Worm (Caenorhabditis elegans) whole organism, L4 larva: ENCODE results near the gene Y22D7AL.4.
A peak's percentile ranks its signal among the peaks of the same experiment; 100 is the strongest.

ENCODE experiments used
- F37D6.2 ChIP-seq: sonication (generic microtip); optimal IDR thresholded peaks from 2 replicates; lab custom pipeline; 2016; ENCODE audit warnings: mild to moderate bottlenecking, missing genetic modification characterization, missing compliant biosample characterization
- Y105C5A.15 ChIP-seq: fragments of 200-800 bp; sonication (Bioruptor generic); IDR thresholded peaks from 2 replicates; pipeline ENCODE4 v1.3.6; 2022; ENCODE audit warnings: missing genetic modification characterization, missing compliant biosample characterization
- Y75B8A.6 ChIP-seq: fragments of 200-800 bp; sonication (Bioruptor generic); IDR thresholded peaks from 2 replicates; pipeline ENCODE4 v1.3.6; 2022; ENCODE audit warnings: missing genetic modification reagents, missing genetic modification characterization, missing compliant biosample characterization
- ZK337.2 ChIP-seq: fragments of 200-800 bp; sonication (Bioruptor generic); IDR thresholded peaks from 2 replicates; pipeline ENCODE4 v1.3.6; 2022; ENCODE audit warnings: missing genetic modification reagents, missing genetic modification characterization, missing compliant biosample characterization
- ZK546.5 ChIP-seq, 2 experiments: sonication (generic microtip); optimal IDR thresholded peaks; 2 replicates each; lab custom pipeline; 2017; ENCODE audit warnings: missing biosample characterization in 2 of 2, missing genetic modification characterization in 2 of 2
- arid-1 ChIP-seq: fragments of 200-800 bp; sonication (Bioruptor generic); conservative IDR thresholded peaks from 2 replicates; pipeline ENCODE4 v1.3.6; 2022; ENCODE audit warnings: missing genetic modification reagents, missing genetic modification characterization, missing compliant biosample characterization
- ceh-28 ChIP-seq: fragments of 150-350 bp; optimal IDR thresholded peaks from 2 replicates; lab custom pipeline; 2014; ENCODE audit warnings: missing biosample characterization, missing genetic modification reagents, missing genetic modification characterization
- ceh-62 ChIP-seq: sonication (generic microtip); optimal IDR thresholded peaks from 2 replicates; lab custom pipeline; 2017; ENCODE audit warnings: missing biosample characterization, missing genetic modification characterization
- ceh-82 ChIP-seq: sonication (generic microtip); optimal IDR thresholded peaks from 2 replicates; lab custom pipeline; 2017; ENCODE audit warnings: missing biosample characterization, missing genetic modification characterization
- ces-1 ChIP-seq: fragments of 150-350 bp; sonication (generic microtip); optimal IDR thresholded peaks from 4 replicates; lab custom pipeline; 2014; ENCODE audit warnings: missing biosample characterization, missing genetic modification reagents, missing genetic modification characterization
- cey-2 ChIP-seq: sonication (generic microtip); optimal IDR thresholded peaks from 3 replicates; lab custom pipeline; 2017; ENCODE audit warnings: missing genetic modification characterization, mild to moderate bottlenecking, missing compliant biosample characterization, antibody characterized with exemption, borderline replicate concordance; ENCODE audit not compliant: insufficient read depth
- daf-12 ChIP-seq: fragments of 150-350 bp; optimal IDR thresholded peaks from 2 replicates; lab custom pipeline; 2014; ENCODE audit warnings: missing biosample characterization, missing genetic modification reagents, missing genetic modification characterization
- daf-16 ChIP-seq, 3 experiments: sonication (generic microtip); optimal IDR thresholded peaks; 2 replicates each; lab custom pipeline; 2016 to 2017; ENCODE audit warnings: missing genetic modification characterization in 3 of 3, missing genetic modification reagents in 3 of 3, mild to moderate bottlenecking in 2 of 3, missing compliant biosample characterization in 2 of 3, missing biosample characterization in 1 of 3, moderate library complexity in 1 of 3
- daf-8 ChIP-seq: fragments of 200-800 bp; sonication (Bioruptor generic); IDR thresholded peaks from 2 replicates; pipeline ENCODE4 v1.3.6; 2022; ENCODE audit warnings: missing genetic modification characterization, missing compliant biosample characterization
- dmd-6 ChIP-seq: fragments of 200-800 bp; sonication (Bioruptor generic); IDR thresholded peaks from 2 replicates; pipeline ENCODE4 v1.3.6; 2022; ENCODE audit warnings: missing genetic modification reagents, missing genetic modification characterization, missing compliant biosample characterization
- dmd-8 ChIP-seq: fragments of 200-800 bp; sonication (Bioruptor generic); IDR thresholded peaks from 2 replicates; pipeline ENCODE4 v1.3.6; 2022; ENCODE audit warnings: missing genetic modification characterization, missing compliant biosample characterization
- dmd-9 ChIP-seq: fragments of 200-800 bp; sonication (Bioruptor generic); IDR thresholded peaks from 2 replicates; pipeline ENCODE4 v1.3.6; 2022; ENCODE audit warnings: missing genetic modification reagents, missing genetic modification characterization, missing compliant biosample characterization
- dpl-1 ChIP-seq: fragments of 150-350 bp; optimal IDR thresholded peaks from 2 replicates; lab custom pipeline; 2014; ENCODE audit warnings: missing biosample characterization, missing genetic modification reagents, missing genetic modification characterization
- dve-1 ChIP-seq: sonication (generic microtip); optimal IDR thresholded peaks from 2 replicates; lab custom pipeline; 2017; ENCODE audit warnings: antibody characterized with exemption, mild to moderate bottlenecking, missing genetic modification characterization, missing compliant biosample characterization; ENCODE audit not compliant: insufficient read depth
- egl-27 ChIP-seq: sonication (generic microtip); optimal IDR thresholded peaks from 3 replicates; lab custom pipeline; 2017; ENCODE audit warnings: missing biosample characterization, missing genetic modification reagents, missing genetic modification characterization
- fkh-10 ChIP-seq: fragments of 150-350 bp; optimal IDR thresholded peaks from 2 replicates; lab custom pipeline; 2014; ENCODE audit warnings: missing biosample characterization, missing genetic modification reagents, missing genetic modification characterization
- hlh-30 ChIP-seq: sonication (generic microtip); optimal IDR thresholded peaks from 2 replicates; lab custom pipeline; 2017; ENCODE audit warnings: antibody characterized with exemption, mild to moderate bottlenecking, missing genetic modification characterization, missing compliant biosample characterization; ENCODE audit not compliant: insufficient read depth
- jun-1 ChIP-seq: fragments of 150-350 bp; optimal IDR thresholded peaks from 2 replicates; lab custom pipeline; 2014; ENCODE audit warnings: missing biosample characterization, missing genetic modification reagents, missing genetic modification characterization
- lin-1 ChIP-seq: fragments of 200-800 bp; sonication (Bioruptor generic); IDR thresholded peaks from 2 replicates; pipeline ENCODE4 v1.3.6; 2022; ENCODE audit warnings: missing genetic modification reagents, missing genetic modification characterization, missing compliant biosample characterization
- lin-38 ChIP-seq: fragments of 200-800 bp; sonication (Bioruptor generic); IDR thresholded peaks from 2 replicates; pipeline ENCODE4 v1.3.6; 2022; ENCODE audit warnings: missing genetic modification reagents, missing genetic modification characterization, missing compliant biosample characterization
- mdl-1 ChIP-seq, 2 experiments: fragments of 150-350 bp in 1 of 2; sonication (generic microtip) in 1 of 2; optimal IDR thresholded peaks; 2 replicates each; lab custom pipeline; 2014 to 2017; ENCODE audit warnings: missing biosample characterization in 2 of 2, missing genetic modification characterization in 2 of 2
- mxl-3 ChIP-seq: fragments of 200-800 bp; sonication (Bioruptor generic); optimal IDR thresholded peaks from 2 replicates; lab custom pipeline; 2018; ENCODE audit warnings: mild to moderate bottlenecking, missing genetic modification characterization, missing compliant biosample characterization
- nhr-10 ChIP-seq: fragments of 150-350 bp; optimal IDR thresholded peaks from 2 replicates; lab custom pipeline; 2014; ENCODE audit warnings: missing biosample characterization, missing genetic modification characterization
- nhr-11 ChIP-seq: fragments of 150-350 bp; optimal IDR thresholded peaks from 2 replicates; lab custom pipeline; 2014; ENCODE audit warnings: missing biosample characterization, missing genetic modification characterization
- nhr-42 ChIP-seq: fragments of 200-800 bp; sonication (Bioruptor generic); IDR thresholded peaks from 2 replicates; pipeline ENCODE4 v1.3.6; 2022; ENCODE audit warnings: missing genetic modification characterization, missing compliant biosample characterization
- nhr-77 ChIP-seq: fragments of 150-350 bp; optimal IDR thresholded peaks from 2 replicates; lab custom pipeline; 2014; ENCODE audit warnings: missing biosample characterization, missing genetic modification characterization
- saeg-2 ChIP-seq: fragments of 200-800 bp; sonication (Bioruptor generic); IDR thresholded peaks from 2 replicates; pipeline ENCODE4 v1.3.6; 2022; ENCODE audit warnings: missing genetic modification reagents, missing genetic modification characterization, missing compliant biosample characterization
- set-16 ChIP-seq: fragments of 200-800 bp; sonication (Bioruptor generic); IDR thresholded peaks from 2 replicates; pipeline ENCODE4 v1.3.6; 2022; ENCODE audit warnings: missing genetic modification reagents, missing genetic modification characterization, missing compliant biosample characterization
- skn-1 ChIP-seq: fragments of 150-350 bp; optimal IDR thresholded peaks from 2 replicates; lab custom pipeline; 2014; ENCODE audit warnings: missing biosample characterization, missing genetic modification characterization
- snpc-4 ChIP-seq: fragments of 150-350 bp; optimal IDR thresholded peaks from 2 replicates; lab custom pipeline; 2014; ENCODE audit warnings: missing biosample characterization, missing genetic modification characterization
- tra-1 ChIP-seq: fragments of 200-800 bp; sonication (Bioruptor generic); IDR thresholded peaks from 2 replicates; pipeline ENCODE4 v1.3.6; 2022; ENCODE audit warnings: missing genetic modification reagents, missing genetic modification characterization, missing compliant biosample characterization
- unc-130 ChIP-seq: sonication (generic microtip); optimal IDR thresholded peaks from 2 replicates; lab custom pipeline; 2016; ENCODE audit warnings: missing genetic modification reagents, missing genetic modification characterization, missing compliant biosample characterization
- unc-62 ChIP-seq, 3 experiments: fragments of 150-350 bp in 1 of 3; sonication (generic microtip); optimal IDR thresholded peaks in 2 of 3; peaks in 1 of 3; 1 replicate in 1 of 3; 2 replicates in 2 of 3; lab custom pipeline; 2014 to 2017; ENCODE audit warnings: missing biosample characterization in 3 of 3, missing genetic modification characterization in 3 of 3, missing genetic modification reagents in 3 of 3, missing genotype in 1 of 3
- zag-1 ChIP-seq: fragments of 150-350 bp; optimal IDR thresholded peaks from 2 replicates; lab custom pipeline; 2014; ENCODE audit warnings: missing biosample characterization, missing genetic modification characterization
- zfp-3 ChIP-seq: fragments of 200-800 bp; sonication (Bioruptor generic); conservative IDR thresholded peaks from 2 replicates; pipeline ENCODE4 v1.3.6; 2022; ENCODE audit warnings: missing genetic modification reagents, missing genetic modification characterization, missing compliant biosample characterization

Y22D7AL.4 gene

ce11 chrIII:1604514-1604976, 21.9 kb upstream of the Y22D7AL.4 start, which contains the start of gene Y22D7AL.6 (continued):
- TF ChIP-seq nhr-42 (0 out of 2 replicates have a peak, but pooled peaks have one; percentile 54), Y75B8A.6 (no peak), ceh-82 (no peak), mdl-1 (tag; optimal IDR thresholded peaks at IDR 0.05; lab: Kevin White, UChicago) (no peak), snpc-4 (no peak), lin-38 (peak; percentile 83), ceh-62 (tag; lab: Kevin White, UChicago) (no peak), nhr-77 (tag; lab: Kevin White, UChicago) (no peak)

DNA sequence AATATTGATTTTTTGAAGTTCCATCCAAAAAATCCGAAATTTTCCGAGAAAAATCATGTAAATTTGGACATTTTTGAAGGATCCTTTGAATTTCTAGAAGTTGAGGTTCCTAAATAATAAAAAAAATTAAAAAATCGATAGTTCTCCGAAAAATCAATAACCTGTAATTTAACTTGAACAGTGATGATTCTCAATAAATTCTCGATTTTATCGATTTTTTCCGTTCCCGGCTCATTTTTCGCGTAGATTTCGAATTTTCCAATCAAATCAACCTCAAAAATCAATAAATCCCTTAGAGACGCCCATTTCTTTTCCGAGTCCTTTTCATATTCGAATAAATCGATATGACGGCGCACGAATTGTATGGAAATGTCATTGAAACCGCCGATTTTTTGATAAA, 18.8 kb upstream of the Y22D7AL.4 start:
- TF ChIP-seq nhr-10 (tag; lab: Kevin White, UChicago), result no peak
- no peak for TF ChIP-seq daf-16 (GFP tag; optimal IDR thresholded peaks at IDR 0.05; lab: Kevin White, UChicago)
- TF ChIP-seq daf-16 (tag; optimal IDR thresholded peaks at IDR 0.05; lab: Kevin White, UChicago), result no peak
- TF ChIP-seq ceh-28, result peak; percentile 85
- no peak for TF ChIP-seq set-16
- no peak for TF ChIP-seq mxl-3
- TF ChIP-seq Y105C5A.15 (GFP tag; lab: Robert Waterston, UW), result no peak
- no peak for TF ChIP-seq daf-8 (GFP tag; lab: Robert Waterston, UW)
- no peak for TF ChIP-seq dmd-9

- TF ChIP-seq ceh-28 (peak; percentile 54), ces-1 (GFP tag; lab: Kevin White, UChicago) (no peak), unc-130 (no peak), mxl-3 (no peak), daf-16 (GFP tag; optimal IDR thresholded peaks at IDR 0.05; lab: Kevin White, UChicago) (no peak), daf-16 (tag; optimal IDR thresholded peaks at IDR 0.05; lab: Kevin White, UChicago) (no peak)
Observed at ce11 chrIII:1610938-1611337, 15.5 kb upstream of the Y22D7AL.4 start.

ce11 chrIII:1612974-1613568, 13.4 kb upstream of the Y22D7AL.4 start:
- no peak for TF ChIP-seq hlh-30 (tag; lab: Kevin White, UChicago)
- TF ChIP-seq ceh-62 (tag; lab: Kevin White, UChicago), result no peak
- no peak for TF ChIP-seq nhr-11 (tag; lab: Kevin White, UChicago)
- no peak for TF ChIP-seq tra-1 (GFP tag; lab: Robert Waterston, UW)
- no peak for TF ChIP-seq zfp-3 (GFP tag; lab: Robert Waterston, UW)
- TF ChIP-seq dmd-6 (GFP tag; lab: Robert Waterston, UW), result no peak
- TF ChIP-seq egl-27, result no peak
- TF ChIP-seq saeg-2 (GFP tag; lab: Robert Waterston, UW), result no peak
- peak in 1 of 2 experiments; percentile 10 for TF ChIP-seq unc-62 (GFP tag; optimal IDR thresholded peaks at IDR 0.05 in 1 of 2; lab: Kevin White, UChicago)
- TF ChIP-seq unc-62 (tag; optimal IDR thresholded peaks at IDR 0.05; lab: Kevin White, UChicago), result no peak
- TF ChIP-seq cey-2 (tag; lab: Kevin White, UChicago), result no peak
- no peak for TF ChIP-seq ZK546.5 (tag; optimal IDR thresholded peaks at IDR 0.05; lab: Kevin White, UChicago)
- TF ChIP-seq fkh-10, result no peak
- TF ChIP-seq dmd-8, result no peak
- TF ChIP-seq lin-1 (GFP tag; lab: Robert Waterston, UW), result no peak
- TF ChIP-seq ceh-28, result peak; percentile 98
- TF ChIP-seq set-16, result peak; percentile 76

ce11 chrIII:1613933-1614332, 12.5 kb upstream of the Y22D7AL.4 start, which contains the start of gene Y22D7AL.9:
TSS of gene Y22D7AL.9 (minus strand) at chrIII:1614033.
- TF ChIP-seq daf-12 (tag; lab: Kevin White, UChicago) (no peak), skn-1 (tag; lab: Kevin White, UChicago) (no peak), ZK337.2 (GFP tag; lab: Robert Waterston, UW) (no peak), F37D6.2 (tag; lab: Kevin White, UChicago) (no peak), dpl-1 (GFP tag; lab: Kevin White, UChicago) (no peak), zfp-3 (GFP tag; lab: Robert Waterston, UW) (no peak), dve-1 (no peak), lin-38 (no peak), jun-1 (tag; lab: Kevin White, UChicago) (no peak), snpc-4 (no peak), zag-1 (tag; lab: Kevin White, UChicago) (no peak), arid-1 (no peak)
